Fruit fly (Drosophila melanogaster) whole organism, embryonic: ENCODE results near the gene CG33654.

ENCODE experiments used
- Abd-B ChIP-seq: fragments of 200-800 bp; sonication (Bioruptor generic); optimal IDR thresholded peaks from 2 replicates; lab custom pipeline; 2018; ENCODE audit warnings: missing biosample characterization, mild to moderate bottlenecking, missing genetic modification characterization, moderate library complexity
- Ada2b ChIP-seq: fragments of 200-800 bp; sonication (Bioruptor generic); IDR thresholded peaks from 2 replicates; pipeline ENCODE4 v1.3.6; 2022; ENCODE audit warnings: missing biosample characterization, missing genetic modification characterization
- Adf1 ChIP-seq: fragments of 200-800 bp; sonication (Bioruptor generic); IDR thresholded peaks from 2 replicates; pipeline ENCODE4 v1.3.6; 2022; ENCODE audit warnings: missing biosample characterization, missing genetic modification characterization
- Antp ChIP-seq: fragments of 200-800 bp; sonication (Bioruptor generic); optimal IDR thresholded peaks from 3 replicates; lab custom pipeline; 2016; ENCODE audit warnings: missing biosample characterization, missing genetic modification characterization
- B-H1 ChIP-seq: fragments of 200-800 bp; sonication (Bioruptor generic); IDR thresholded peaks from 3 replicates; pipeline ENCODE4 v1.3.6; 2022; ENCODE audit warnings: missing biosample characterization, missing genetic modification characterization
- B-H2 ChIP-seq: fragments of 200-800 bp; sonication (Bioruptor generic); optimal IDR thresholded peaks from 2 replicates; lab custom pipeline; 2018; ENCODE audit warnings: missing biosample characterization, mild to moderate bottlenecking, missing genetic modification characterization
- CG10321 ChIP-seq: fragments of 200-800 bp; sonication (Bioruptor generic); IDR thresholded peaks from 2 replicates; pipeline ENCODE4 v1.3.6; 2022; ENCODE audit warnings: missing biosample characterization, missing genetic modification characterization
- CG12071 ChIP-seq: fragments of 200-800 bp; sonication (Bioruptor generic); optimal IDR thresholded peaks from 3 replicates; lab custom pipeline; 2018; ENCODE audit warnings: missing biosample characterization, mild to moderate bottlenecking, missing genetic modification characterization
- CG12219 ChIP-seq: fragments of 200-800 bp; sonication (Bioruptor generic); optimal IDR thresholded peaks from 3 replicates; lab custom pipeline; 2018; ENCODE audit warnings: missing biosample characterization, mild to moderate bottlenecking, missing genetic modification characterization
- CG13287 ChIP-seq: fragments of 200-800 bp; sonication (Bioruptor generic); IDR thresholded peaks from 2 replicates; pipeline ENCODE4 v1.3.6; 2022; ENCODE audit warnings: missing biosample characterization, missing genetic modification characterization; ENCODE audit not compliant: partially characterized antibody
- CG15479 ChIP-seq: fragments of 200-800 bp; sonication (Bioruptor generic); optimal IDR thresholded peaks from 3 replicates; lab custom pipeline; 2019; ENCODE audit warnings: missing biosample characterization, mild to moderate bottlenecking, missing genetic modification characterization, moderate library complexity
- CG16815 ChIP-seq: fragments of 200-800 bp; sonication (Bioruptor generic); optimal IDR thresholded peaks from 3 replicates; lab custom pipeline; 2017; ENCODE audit warnings: missing biosample characterization, mild to moderate bottlenecking, missing genetic modification characterization
- CG2120 ChIP-seq: fragments of 200-800 bp; sonication (Bioruptor generic); optimal IDR thresholded peaks from 3 replicates; lab custom pipeline; 2016; ENCODE audit warnings: missing biosample characterization, missing genetic modification characterization
- CG2712 ChIP-seq: fragments of 200-800 bp; optimal IDR thresholded peaks from 3 replicates; lab custom pipeline; 2019; ENCODE audit warnings: missing biosample characterization, mild to moderate bottlenecking, missing genetic modification characterization, moderate library complexity
- CG31365 ChIP-seq: fragments of 200-800 bp; sonication (Bioruptor generic); optimal IDR thresholded peaks from 2 replicates; lab custom pipeline; 2018; ENCODE audit warnings: missing biosample characterization, mild to moderate bottlenecking, missing genetic modification characterization
- CG43689 ChIP-seq: fragments of 200-800 bp; sonication (Bioruptor generic); IDR thresholded peaks from 2 replicates; pipeline ENCODE4 v1.3.6; 2022; ENCODE audit warnings: missing biosample characterization, missing genetic modification characterization
- CG4820 ChIP-seq: fragments of 200-800 bp; sonication (Bioruptor generic); optimal IDR thresholded peaks from 3 replicates; lab custom pipeline; 2016; ENCODE audit warnings: missing biosample characterization, missing genetic modification characterization
- CG6272 ChIP-seq: fragments of 200-800 bp; sonication (Bioruptor generic); IDR thresholded peaks from 2 replicates; pipeline ENCODE4 v1.3.6; 2022; ENCODE audit warnings: missing biosample characterization, missing genetic modification characterization
- CG6854 ChIP-seq: fragments of 200-800 bp; sonication (Bioruptor generic); optimal IDR thresholded peaks from 3 replicates; lab custom pipeline; 2017; ENCODE audit warnings: missing biosample characterization, mild to moderate bottlenecking, missing genetic modification characterization
- CG7372 ChIP-seq: fragments of 200-800 bp; sonication (Bioruptor generic); IDR thresholded peaks from 2 replicates; pipeline ENCODE4 v1.3.6; 2022; ENCODE audit warnings: missing biosample characterization, missing genetic modification characterization
- CG7928 ChIP-seq: fragments of 200-800 bp; sonication (Bioruptor generic); optimal IDR thresholded peaks from 2 replicates; lab custom pipeline; 2017; ENCODE audit warnings: missing biosample characterization, mild to moderate bottlenecking, missing genetic modification characterization
- CG9797 ChIP-seq: fragments of 200-800 bp; sonication (Bioruptor generic); optimal IDR thresholded peaks from 3 replicates; lab custom pipeline; 2018; ENCODE audit warnings: missing biosample characterization, mild to moderate bottlenecking, missing genetic modification characterization
- Dad ChIP-seq: fragments of 200-800 bp; sonication (Bioruptor generic); optimal IDR thresholded peaks from 3 replicates; lab custom pipeline; 2016; ENCODE audit warnings: missing biosample characterization, missing genetic modification characterization
- Dfd ChIP-seq, 2 experiments: fragments of >200 bp; optimal IDR thresholded peaks; 2 replicates each; lab custom pipeline; 2017; ENCODE audit warnings: missing biosample characterization in 2 of 2, missing genetic modification characterization in 2 of 2
- Dip3 ChIP-seq: fragments of 200-800 bp; sonication (Bioruptor generic); optimal IDR thresholded peaks from 3 replicates; lab custom pipeline; 2016; ENCODE audit warnings: missing biosample characterization, missing genetic modification characterization
- E2f2 ChIP-seq: fragments of 200-800 bp; sonication (Bioruptor generic); IDR thresholded peaks from 2 replicates; pipeline ENCODE4 v1.3.6; 2022; ENCODE audit warnings: missing biosample characterization, missing genetic modification characterization
- Med ChIP-seq: fragments of 200-800 bp; sonication (Bioruptor generic); peaks from one replicate; lab custom pipeline; 2016; ENCODE audit warnings: missing biosample characterization, missing genetic modification characterization, mild to moderate bottlenecking, inconsistent platforms, moderate library complexity
- NfI ChIP-seq: fragments of 200-800 bp; sonication (Bioruptor generic); optimal IDR thresholded peaks from 3 replicates; lab custom pipeline; 2018; ENCODE audit warnings: missing biosample characterization, mild to moderate bottlenecking, missing genetic modification characterization, moderate library complexity
- Opbp ChIP-seq: fragments of 200-800 bp; sonication (Bioruptor generic); IDR thresholded peaks from 3 replicates; pipeline ENCODE4 v1.3.6; 2022; ENCODE audit warnings: missing biosample characterization, missing genetic modification characterization; ENCODE audit not compliant: partially characterized antibody
- Sox102F ChIP-seq: fragments of 200-800 bp; sonication (Bioruptor generic); optimal IDR thresholded peaks from 2 replicates; lab custom pipeline; 2018; ENCODE audit warnings: missing biosample characterization, mild to moderate bottlenecking, missing genetic modification characterization, moderate library complexity
- Sry-β ChIP-seq: fragments of 200-800 bp; sonication (Bioruptor generic); optimal IDR thresholded peaks from 2 replicates; lab custom pipeline; 2018; ENCODE audit warnings: missing biosample characterization, mild to moderate bottlenecking, missing genetic modification characterization, moderate library complexity
- Stat92E ChIP-seq, 3 experiments: fragments of >200 bp in 2 of 3; fragments of 200-800 bp in 1 of 3; sonication (Bioruptor generic) in 1 of 3; optimal IDR thresholded peaks; 2 replicates each; lab custom pipeline; 2017 to 2019; ENCODE audit warnings: missing biosample characterization in 3 of 3, missing genetic modification characterization in 3 of 3, mild to moderate bottlenecking in 1 of 3, moderate library complexity in 1 of 3
- Xbp1 ChIP-seq: fragments of 200-800 bp; sonication (Bioruptor generic); optimal IDR thresholded peaks from 3 replicates; lab custom pipeline; 2016; ENCODE audit warnings: missing biosample characterization, mild to moderate bottlenecking, missing genetic modification characterization
- bowl ChIP-seq: fragments of 200-800 bp; sonication (Bioruptor generic); IDR thresholded peaks from 2 replicates; pipeline ENCODE4 v1.3.6; 2022; ENCODE audit warnings: missing biosample characterization, missing genetic modification characterization
- btn ChIP-seq: fragments of 200-800 bp; sonication (Bioruptor generic); optimal IDR thresholded peaks from 2 replicates; lab custom pipeline; 2016; ENCODE audit warnings: missing biosample characterization, missing genetic modification characterization
- caup ChIP-seq: fragments of 200-800 bp; sonication (Bioruptor generic); optimal IDR thresholded peaks from 3 replicates; lab custom pipeline; 2017; ENCODE audit warnings: missing biosample characterization, mild to moderate bottlenecking, missing genetic modification characterization, moderate library complexity; ENCODE audit not compliant: severe bottlenecking
- chinmo ChIP-seq: fragments of 200-800 bp; sonication (Bioruptor generic); IDR thresholded peaks from 4 replicates; pipeline ENCODE4 v1.3.6; 2022; ENCODE audit warnings: missing biosample characterization, missing genetic modification characterization; ENCODE audit not compliant: partially characterized antibody
- chm ChIP-seq: fragments of 200-800 bp; sonication (Bioruptor generic); IDR thresholded peaks from 2 replicates; pipeline ENCODE4 v1.3.6; 2022; ENCODE audit warnings: missing biosample characterization, missing genetic modification characterization
- crc ChIP-seq: fragments of 200-800 bp; sonication (Bioruptor generic); optimal IDR thresholded peaks from 2 replicates; lab custom pipeline; 2016; ENCODE audit warnings: missing biosample characterization, missing genetic modification characterization
- ftz-f1 ChIP-seq: fragments of 200-800 bp; sonication (Bioruptor generic); optimal IDR thresholded peaks from 2 replicates; lab custom pipeline; 2016; ENCODE audit warnings: missing biosample characterization, missing genetic modification characterization
- grn ChIP-seq: fragments of 200-800 bp; sonication (Bioruptor generic); optimal IDR thresholded peaks from 3 replicates; lab custom pipeline; 2017; ENCODE audit warnings: missing biosample characterization, missing genetic modification characterization
- her ChIP-seq: fragments of 200-800 bp; sonication (Bioruptor generic); optimal IDR thresholded peaks from 2 replicates; lab custom pipeline; 2016; ENCODE audit warnings: missing biosample characterization, missing genetic modification characterization
- hkb ChIP-seq, 2 experiments: fragments of 200-800 bp in 1 of 2; fragments of >200 bp in 1 of 2; sonication (Bioruptor generic) in 1 of 2; IDR thresholded peaks in 1 of 2; optimal IDR thresholded peaks in 1 of 2; 2 replicates each; pipeline versions ENCODE4 v1.3.6 to Lab custom; 2017 to 2022; ENCODE audit warnings: missing biosample characterization in 1 of 2, missing genetic modification characterization in 1 of 2
- nau ChIP-seq: fragments of 200-800 bp; sonication (Bioruptor generic); optimal IDR thresholded peaks from 3 replicates; lab custom pipeline; 2017; ENCODE audit warnings: missing biosample characterization, mild to moderate bottlenecking, missing genetic modification characterization, missing genetic modification reagents
- oc ChIP-seq: fragments of 200-800 bp; sonication (Bioruptor generic); optimal IDR thresholded peaks from 2 replicates; lab custom pipeline; 2018; ENCODE audit warnings: missing biosample characterization, mild to moderate bottlenecking, missing genetic modification characterization, moderate library complexity
- ranshi ChIP-seq: fragments of 200-800 bp; sonication (Bioruptor generic); IDR thresholded peaks from 2 replicates; pipeline ENCODE4 v1.3.6; 2022; ENCODE audit warnings: missing biosample characterization, missing genetic modification characterization
- row ChIP-seq: fragments of 200-800 bp; sonication (Bioruptor generic); IDR thresholded peaks from 3 replicates; pipeline ENCODE4 v1.3.6; 2022; ENCODE audit warnings: missing biosample characterization, missing genetic modification characterization
- sens ChIP-seq: fragments of 200-800 bp; sonication (Bioruptor generic); peaks from one replicate; lab custom pipeline; 2016; ENCODE audit warnings: missing biosample characterization, missing genetic modification characterization
- shn ChIP-seq: fragments of 200-800 bp; sonication (Bioruptor generic); optimal IDR thresholded peaks from 3 replicates; lab custom pipeline; 2016; ENCODE audit warnings: missing biosample characterization, missing genetic modification characterization
- sisA ChIP-seq: fragments of 200-800 bp; sonication (Bioruptor generic); IDR thresholded peaks from 2 replicates; pipeline ENCODE4 v1.3.6; 2022; ENCODE audit warnings: missing biosample characterization, missing genetic modification characterization
- slou ChIP-seq: fragments of 200-800 bp; sonication (Bioruptor generic); optimal IDR thresholded peaks from 3 replicates; lab custom pipeline; 2016; ENCODE audit warnings: missing biosample characterization, missing genetic modification characterization
- zf30C ChIP-seq: fragments of 200-800 bp; sonication (Bioruptor generic); optimal IDR thresholded peaks from 3 replicates; lab custom pipeline; 2018; ENCODE audit warnings: missing biosample characterization, mild to moderate bottlenecking, missing genetic modification characterization

The CG33654 gene

dm6 chr3R:9548769-9549168 lies 34.3 kb downstream of the CG33654 start (continued):
- TF ChIP-seq Abd-B (GFP tag; lab: Kevin White, UChicago) (no peak), CG6272 (GFP tag; lab: Robert Waterston, UW) (no peak), CG6854 (no peak), CG15479 (GFP tag; lab: Kevin White, UChicago) (peak; percentile 18), Opbp (GFP tag; lab: Robert Waterston, UW) (no peak), zf30C (GFP tag; lab: Kevin White, UChicago) (peak; percentile 32), Sox102F (GFP tag; lab: Kevin White, UChicago) (no peak), shn (GFP tag; lab: Kevin White, UChicago) (no peak), CG43689 (GFP tag; lab: Robert Waterston, UW) (no peak), chinmo (GFP tag; lab: Robert Waterston, UW) (no peak), ftz-f1 (GFP tag; lab: Kevin White, UChicago) (peak; percentile 58), CG13287 (no peak), Antp (no peak), Dip3 (no peak), hkb (optimal IDR thresholded peaks at IDR 0.05; lab: Kevin White, UChicago) (no peak), hkb (GFP tag; IDR thresholded peaks at IDR 0.05; lab: Robert Waterston, UW) (no peak), crc (GFP tag; lab: Kevin White, UChicago) (no peak), CG10321 (no peak), sens (GFP tag; lab: Kevin White, UChicago) (no peak), CG12219 (GFP tag; lab: Kevin White, UChicago) (no peak), CG2712 (no peak), B-H1 (GFP tag; lab: Robert Waterston, UW) (no peak), CG9797 (no peak), CG4820 (GFP tag; lab: Kevin White, UChicago) (no peak), her (no peak), E2f2 (GFP tag; lab: Robert Waterston, UW) (no peak), row (GFP tag; lab: Robert Waterston, UW) (no peak), Sry-β (GFP tag; lab: Kevin White, UChicago) (no peak), Stat92E (GFP tag; optimal IDR thresholded peaks at IDR 0.05; lab: Kevin White, UChicago) (no peak), sisA (no peak), Dad (GFP tag; lab: Kevin White, UChicago) (no peak), Xbp1 (no peak), bowl (GFP tag; lab: Robert Waterston, UW) (no peak), slou (GFP tag; lab: Kevin White, UChicago) (no peak), nau (GFP tag; lab: Kevin White, UChicago) (no peak), caup (GFP tag; lab: Kevin White, UChicago) (no peak), B-H2 (no peak), Ada2b (GFP tag; lab: Robert Waterston, UW) (no peak)

- TF ChIP-seq oc (tag; lab: Kevin White, UChicago) (no peak), chm (0 out of 2 replicates have a peak, but pooled peaks have one; percentile 15), CG12071 (no peak), slou (GFP tag; lab: Kevin White, UChicago) (no peak), CG7372 (GFP tag; lab: Robert Waterston, UW) (0 out of 2 replicates have a peak, but pooled peaks have one; percentile 17), Med (GFP tag; lab: Kevin White, UChicago) (peak; percentile 70), ranshi (GFP tag; lab: Robert Waterston, UW) (0 out of 2 replicates have a peak, but pooled peaks have one; percentile 15), Dfd (GFP tag; optimal IDR thresholded peaks at IDR 0.05; lab: Kevin White, UChicago) (peak in 1 of 2 experiments; percentile 62), CG7928 (no peak), btn (GFP tag; lab: Kevin White, UChicago) (no peak), grn (GFP tag; lab: Kevin White, UChicago) (no peak), CG2120 (GFP tag; lab: Kevin White, UChicago) (no peak), CG31365 (tag; lab: Kevin White, UChicago) (no peak), CG16815 (no peak), Adf1 (GFP tag; lab: Robert Waterston, UW) (no peak), row (GFP tag; lab: Robert Waterston, UW) (no peak), NfI (GFP tag; lab: Kevin White, UChicago) (no peak)
Observed at dm6 chr3R:9546808-9547381, 36.1 kb downstream of the CG33654 start.
